Worm (Caenorhabditis elegans) whole organism, young adult: ENCODE data around the gene Y32F6A.5.
A peak's percentile ranks its signal among the peaks of the same experiment; 100 is the strongest.

ENCODE experiments used
- B0035.1 ChIP-seq: sonication (generic microtip); optimal IDR thresholded peaks from 2 replicates; lab custom pipeline; 2016; ENCODE audit warnings: missing genetic modification characterization, mild to moderate bottlenecking, missing compliant biosample characterization, missing genotype, missing genetic modification reagents
- C06A6.2 ChIP-seq: fragments of 200-800 bp; sonication (Bioruptor generic); conservative IDR thresholded peaks from 2 replicates; pipeline ENCODE4 v1.3.6; 2022; ENCODE audit warnings: missing genetic modification characterization, missing compliant biosample characterization
- D2030.7 ChIP-seq: fragments of 200-800 bp; sonication (Bioruptor generic); IDR thresholded peaks from 2 replicates; pipeline ENCODE4 v1.3.6; 2022; ENCODE audit warnings: missing genetic modification reagents, missing genetic modification characterization, missing compliant biosample characterization
- F23B12.7 ChIP-seq: sonication (generic microtip); optimal IDR thresholded peaks from 2 replicates; lab custom pipeline; 2017; ENCODE audit warnings: missing genetic modification characterization, mild to moderate bottlenecking, missing compliant biosample characterization, antibody characterized with exemption, moderate library complexity; ENCODE audit not compliant: insufficient read depth
- F49E8.2 ChIP-seq: sonication (generic microtip); optimal IDR thresholded peaks from 3 replicates; lab custom pipeline; 2017; ENCODE audit warnings: missing genetic modification characterization, mild to moderate bottlenecking, missing compliant biosample characterization, antibody characterized with exemption, moderate library complexity; ENCODE audit not compliant: insufficient read depth
- F57A8.1 ChIP-seq: fragments of 200-800 bp; sonication (Bioruptor generic); optimal IDR thresholded peaks from 2 replicates; lab custom pipeline; 2018; ENCODE audit warnings: mild to moderate bottlenecking, missing genetic modification characterization, moderate library complexity, missing compliant biosample characterization
- K11D2.4 ChIP-seq: fragments of 200-800 bp; sonication (Bioruptor generic); IDR thresholded peaks from 2 replicates; pipeline ENCODE4 v1.3.6; 2022; ENCODE audit warnings: missing genetic modification reagents, missing genetic modification characterization, missing compliant biosample characterization
- Y53F4B.3 ChIP-seq: fragments of 200-800 bp; sonication (Bioruptor generic); IDR thresholded peaks from 2 replicates; pipeline ENCODE4 v1.3.6; 2022; ENCODE audit warnings: missing genetic modification reagents, missing genetic modification characterization, missing compliant biosample characterization
- Y56A3A.18 ChIP-seq: fragments of 200-800 bp; sonication (Bioruptor generic); IDR thresholded peaks from 2 replicates; pipeline ENCODE4 v1.3.6; 2022; ENCODE audit warnings: missing genetic modification reagents, missing genetic modification characterization, missing compliant biosample characterization
- ZK185.1 ChIP-seq: sonication (generic microtip); optimal IDR thresholded peaks from 2 replicates; lab custom pipeline; 2016; ENCODE audit warnings: mild to moderate bottlenecking, missing genetic modification characterization, missing compliant biosample characterization; ENCODE audit not compliant: poor library complexity, severe bottlenecking
- aptf-3 ChIP-seq: fragments of 200-800 bp; sonication (Bioruptor generic); IDR thresholded peaks from 2 replicates; pipeline ENCODE4 v1.3.6; 2022; ENCODE audit warnings: missing genetic modification characterization, missing compliant biosample characterization
- attf-6 ChIP-seq: fragments of 200-800 bp; sonication (Bioruptor generic); IDR thresholded peaks from 2 replicates; pipeline ENCODE4 v1.3.6; 2022; ENCODE audit warnings: missing genetic modification reagents, missing genetic modification characterization, missing compliant biosample characterization
- ccch-3 ChIP-seq: fragments of 200-800 bp; sonication (Bioruptor generic); optimal IDR thresholded peaks from 2 replicates; lab custom pipeline; 2018; ENCODE audit warnings: mild to moderate bottlenecking, missing genetic modification characterization, missing compliant biosample characterization
- ceh-100 ChIP-seq: fragments of 200-800 bp; sonication (Bioruptor generic); IDR thresholded peaks from 2 replicates; pipeline ENCODE4 v1.3.6; 2022; ENCODE audit warnings: missing genetic modification reagents, missing genetic modification characterization, missing compliant biosample characterization
- ceh-27 ChIP-seq: fragments of 200-800 bp; sonication (Bioruptor generic); optimal IDR thresholded peaks from 2 replicates; lab custom pipeline; 2018; ENCODE audit warnings: mild to moderate bottlenecking, missing genetic modification characterization, moderate library complexity, missing compliant biosample characterization
- ceh-40 ChIP-seq: fragments of 200-800 bp; sonication (Bioruptor generic); IDR thresholded peaks from 2 replicates; pipeline ENCODE4 v1.3.6; 2022; ENCODE audit warnings: missing genetic modification characterization, missing compliant biosample characterization
- die-1 ChIP-seq: sonication (generic microtip); optimal IDR thresholded peaks from 2 replicates; lab custom pipeline; 2016; ENCODE audit warnings: missing genotype, mild to moderate bottlenecking, missing genetic modification characterization, missing compliant biosample characterization
- dpff-1 ChIP-seq: sonication (generic microtip); optimal IDR thresholded peaks from 2 replicates; lab custom pipeline; 2017; ENCODE audit warnings: mild to moderate bottlenecking, missing genetic modification characterization, missing compliant biosample characterization
- dpl-1 ChIP-seq: fragments of 150-350 bp; optimal IDR thresholded peaks from 2 replicates; lab custom pipeline; 2014; ENCODE audit warnings: missing biosample characterization, missing genetic modification reagents, missing genetic modification characterization
- egl-18 ChIP-seq: fragments of 200-800 bp; sonication (Bioruptor generic); IDR thresholded peaks from 2 replicates; pipeline ENCODE4 v1.3.6; 2022; ENCODE audit warnings: missing genetic modification reagents, missing genetic modification characterization, missing compliant biosample characterization
- fkh-3 ChIP-seq: sonication (generic microtip); optimal IDR thresholded peaks from 2 replicates; lab custom pipeline; 2016; ENCODE audit warnings: mild to moderate bottlenecking, missing genetic modification characterization, missing compliant biosample characterization
- gei-17 ChIP-seq: fragments of 200-800 bp; sonication (Bioruptor generic); optimal IDR thresholded peaks from 2 replicates; lab custom pipeline; 2018; ENCODE audit warnings: mild to moderate bottlenecking, missing genetic modification characterization, missing compliant biosample characterization
- him-1 ChIP-seq: sonication (generic microtip); optimal IDR thresholded peaks from 2 replicates; lab custom pipeline; 2016; ENCODE audit warnings: missing genotype, missing genetic modification reagents, missing genetic modification characterization, missing compliant biosample characterization
- hlh-12 ChIP-seq: sonication (generic microtip); optimal IDR thresholded peaks from 2 replicates; lab custom pipeline; 2016; ENCODE audit warnings: missing genetic modification characterization, missing compliant biosample characterization
- hlh-26 ChIP-seq: fragments of 200-800 bp; sonication (Bioruptor generic); conservative IDR thresholded peaks from 2 replicates; pipeline ENCODE4 v1.3.6; 2022; ENCODE audit warnings: missing genetic modification reagents, missing genetic modification characterization, missing compliant biosample characterization
- hmg-20 ChIP-seq: fragments of 200-800 bp; sonication (Bioruptor generic); IDR thresholded peaks from 2 replicates; pipeline ENCODE4 v1.3.6; 2022; ENCODE audit warnings: missing genetic modification reagents, missing genetic modification characterization, missing compliant biosample characterization
- hrde-1 ChIP-seq: sonication (generic microtip); optimal IDR thresholded peaks from 2 replicates; lab custom pipeline; 2016; ENCODE audit warnings: missing genetic modification characterization, mild to moderate bottlenecking, missing compliant biosample characterization, moderate library complexity, missing genotype, missing genetic modification reagents, borderline replicate concordance
- lin-26 ChIP-seq: fragments of 200-800 bp; sonication (Bioruptor generic); IDR thresholded peaks from 2 replicates; pipeline ENCODE4 v1.3.6; 2022; ENCODE audit warnings: missing genetic modification reagents, missing genetic modification characterization, missing compliant biosample characterization
- lin-40 ChIP-seq: sonication (generic microtip); optimal IDR thresholded peaks from 2 replicates; lab custom pipeline; 2016; ENCODE audit warnings: missing genetic modification characterization, mild to moderate bottlenecking, missing compliant biosample characterization, missing genotype, missing genetic modification reagents
- lsy-27 ChIP-seq: sonication (generic microtip); optimal IDR thresholded peaks from 2 replicates; lab custom pipeline; 2017; ENCODE audit warnings: missing genetic modification characterization, mild to moderate bottlenecking, missing compliant biosample characterization, antibody characterized with exemption, missing genotype, borderline replicate concordance; ENCODE audit not compliant: insufficient read depth
- madf-8 ChIP-seq: fragments of 200-800 bp; sonication (Bioruptor generic); conservative IDR thresholded peaks from 2 replicates; pipeline ENCODE4 v1.3.6; 2022; ENCODE audit warnings: missing genetic modification reagents, missing genetic modification characterization, missing compliant biosample characterization
- mel-28 ChIP-seq: sonication (generic microtip); optimal IDR thresholded peaks from 2 replicates; lab custom pipeline; 2016; ENCODE audit warnings: borderline replicate concordance, mild to moderate bottlenecking, missing genetic modification characterization, missing compliant biosample characterization
- nhr-80 ChIP-seq: sonication (generic microtip); optimal IDR thresholded peaks from 2 replicates; lab custom pipeline; 2016; ENCODE audit warnings: missing genetic modification characterization, missing compliant biosample characterization
- nhr-90 ChIP-seq: sonication (generic microtip); optimal IDR thresholded peaks from 2 replicates; lab custom pipeline; 2016; ENCODE audit warnings: missing genotype, mild to moderate bottlenecking, missing genetic modification characterization, missing compliant biosample characterization
- pbrm-1 ChIP-seq: fragments of 200-800 bp; sonication (Bioruptor generic); IDR thresholded peaks from 2 replicates; pipeline ENCODE4 v1.3.6; 2022; ENCODE audit warnings: missing genetic modification reagents, missing genetic modification characterization, missing compliant biosample characterization
- rcor-1 ChIP-seq: fragments of 200-800 bp; sonication (Bioruptor generic); IDR thresholded peaks from 2 replicates; pipeline ENCODE4 v1.3.6; 2022; ENCODE audit warnings: missing genetic modification reagents, missing genetic modification characterization, missing compliant biosample characterization
- rec-8 ChIP-seq, 2 experiments: sonication (generic microtip); optimal IDR thresholded peaks; 2 replicates each; lab custom pipeline; 2016; ENCODE audit warnings: mild to moderate bottlenecking in 2 of 2, missing genetic modification characterization in 2 of 2, missing genetic modification reagents in 2 of 2, missing genotype in 2 of 2, missing biosample characterization in 1 of 2, missing compliant biosample characterization in 1 of 2, moderate library complexity in 1 of 2
- sea-2 ChIP-seq: fragments of 200-800 bp; sonication (Bioruptor generic); IDR thresholded peaks from 2 replicates; pipeline ENCODE4 v1.3.6; 2022; ENCODE audit warnings: missing genetic modification characterization, missing compliant biosample characterization
- snpc-4 ChIP-seq, 5 experiments: fragments of 150-350 bp in 1 of 5; sonication (generic microtip) in 4 of 5; optimal IDR thresholded peaks; 2 replicates each; lab custom pipeline; 2014 to 2018; ENCODE audit warnings: missing genetic modification characterization in 5 of 5, missing biosample characterization in 3 of 5, antibody characterized with exemption in 2 of 5, mild to moderate bottlenecking in 2 of 5, missing compliant biosample characterization in 2 of 5, missing genotype in 2 of 5, moderate library complexity in 2 of 5, missing genetic modification reagents in 1 of 5
- xnd-1 ChIP-seq: sonication (generic microtip); optimal IDR thresholded peaks from 2 replicates; lab custom pipeline; 2016; ENCODE audit warnings: missing genotype, missing genetic modification reagents, missing genetic modification characterization, missing compliant biosample characterization
- ztf-28 ChIP-seq: fragments of 200-800 bp; sonication (Bioruptor generic); IDR thresholded peaks from 2 replicates; pipeline ENCODE4 v1.3.6; 2022; ENCODE audit warnings: missing genetic modification reagents, missing genetic modification characterization, missing compliant biosample characterization
- ztf-6 ChIP-seq: fragments of 200-800 bp; sonication (Bioruptor generic); IDR thresholded peaks from 2 replicates; pipeline ENCODE4 v1.3.6; 2022; ENCODE audit warnings: missing genetic modification reagents, missing genetic modification characterization, missing compliant biosample characterization

Gene Y32F6A.5

ce11 chrV:10466607-10467092, 13.2 kb upstream of the Y32F6A.5 start (continued):
- TF ChIP-seq nhr-80 (tag; lab: Kevin White, UChicago) (peak; percentile 64), dpff-1 (tag; lab: Kevin White, UChicago) (no peak), ztf-28 (no peak), lin-26 (peak; percentile 60; the same call in 1 of the 2 replicates), hmg-20 (GFP tag; lab: Robert Waterston, UW) (no peak), attf-6 (GFP tag; lab: Robert Waterston, UW) (no peak), hrde-1 (no peak), D2030.7 (GFP tag; lab: Robert Waterston, UW) (no peak), F49E8.2 (no peak), madf-8 (GFP tag; lab: Robert Waterston, UW) (no peak), lin-40 (tag; lab: Kevin White, UChicago) (peak; percentile 94), C06A6.2 (peak; percentile 79), hlh-12 (tag; lab: Kevin White, UChicago) (no peak), xnd-1 (tag; lab: Kevin White, UChicago) (no peak), nhr-90 (tag; lab: Kevin White, UChicago) (no peak), rcor-1 (no peak), ceh-27 (peak; percentile 94), snpc-4 (GFP tag; optimal IDR thresholded peaks at IDR 0.05; lab: Kevin White, UChicago) (no peak), snpc-4 (tag; optimal IDR thresholded peaks at IDR 0.05; lab: Kevin White, UChicago) (peak; percentile 25 to 67 (median 38)), sea-2 (GFP tag; lab: Robert Waterston, UW) (no peak), rec-8 (tag; optimal IDR thresholded peaks at IDR 0.05; lab: Kevin White, UChicago) (no peak), ztf-6 (no peak), gei-17 (GFP tag; lab: Kevin White, UChicago) (peak; percentile 7), lsy-27 (no peak), die-1 (tag; lab: Kevin White, UChicago) (peak; percentile 60), Y56A3A.18 (no peak), fkh-3 (tag; lab: Kevin White, UChicago) (no peak), ccch-3 (GFP tag; lab: Kevin White, UChicago) (no peak), aptf-3 (GFP tag; lab: Robert Waterston, UW) (no peak), egl-18 (GFP tag; lab: Robert Waterston, UW) (peak; percentile 78; the same call in 1 of the 2 replicates), him-1 (no peak), pbrm-1 (GFP tag; lab: Robert Waterston, UW) (peak; percentile 73), ZK185.1 (tag; lab: Kevin White, UChicago) (peak; percentile 83), K11D2.4 (peak; percentile 90), F57A8.1 (no peak), ceh-100 (GFP tag; lab: Robert Waterston, UW) (no peak), dpl-1 (GFP tag; lab: Kevin White, UChicago) (no peak), Y53F4B.3 (GFP tag; lab: Robert Waterston, UW) (no peak), B0035.1 (tag; lab: Kevin White, UChicago) (peak; percentile 16), ceh-40 (GFP tag; lab: Robert Waterston, UW) (no peak), F23B12.7 (tag; lab: Kevin White, UChicago) (no peak), mel-28 (tag; lab: Kevin White, UChicago) (no peak), hlh-26 (GFP tag; lab: Robert Waterston, UW) (no peak)
- TF ChIP-seq, all 124 proteins: peak for 44
